Worm (Caenorhabditis elegans): ENCODE data around the gene D2096.13.

DNA sequence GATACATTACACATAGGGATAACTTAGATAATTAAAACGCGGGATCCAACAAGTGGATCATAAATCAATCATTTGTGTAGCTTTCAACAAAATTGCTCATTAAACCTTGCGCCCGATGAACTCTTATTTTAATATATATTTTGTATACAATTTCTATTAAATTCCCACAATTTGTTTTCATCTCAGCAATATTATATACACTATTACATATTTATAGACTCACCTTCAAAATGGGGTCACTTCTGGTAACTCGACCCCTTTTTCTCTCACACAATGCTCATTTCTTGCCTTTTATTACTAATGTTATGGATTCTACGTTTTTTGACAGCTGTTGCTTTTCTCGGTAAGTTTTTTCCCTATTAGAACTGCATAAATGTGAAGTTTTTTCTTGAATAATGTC lies 18.8 kb downstream of the D2096.13 start, which contains the start of gene lgc-6:
- no peak for TF ChIP-seq cog-1 (tag; optimal IDR thresholded peaks at IDR 0.05)
- no peak for TF ChIP-seq ztf-23 (GFP tag; IDR thresholded peaks at IDR 0.05)
- no peak for TF ChIP-seq ztf-29 (GFP tag; IDR thresholded peaks at IDR 0.05)

Data from whole organism, midembryonic.